Worm (Caenorhabditis elegans): ENCODE results near the gene W10G11.2.

The W10G11.2 gene

DNA sequence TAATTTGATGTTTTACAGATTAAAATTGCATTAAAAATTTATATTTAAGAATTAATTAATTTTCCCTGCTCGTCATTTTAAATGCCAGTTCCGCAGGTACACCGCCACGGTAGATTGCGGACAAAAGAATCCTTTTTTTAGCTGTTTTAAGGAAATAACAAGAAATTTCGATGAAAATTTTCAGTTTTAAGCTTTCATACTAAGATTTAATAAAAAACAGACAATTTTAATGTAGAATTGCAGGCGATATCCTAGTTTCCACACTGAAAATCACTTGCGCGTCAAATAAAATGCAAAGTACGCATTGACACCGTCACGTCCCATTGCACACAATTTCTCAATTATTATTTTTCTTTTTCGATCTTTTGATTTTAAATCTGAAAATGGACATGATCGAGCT lies 8.0 kb downstream of the W10G11.2 start, which contains the start of gene dnc-3 (continued):
- no peak for TF ChIP-seq rpc-1 (optimal IDR thresholded peaks at IDR 0.05)
- TF ChIP-seq rpc-1 (tag; optimal IDR thresholded peaks at IDR 0.05) = no peak
- peak; percentile 61 for TF ChIP-seq lsl-1 (GFP tag; optimal IDR thresholded peaks at IDR 0.05)
- TF ChIP-seq F49E8.2 (tag; optimal IDR thresholded peaks at IDR 0.05; ENCODE audit: insufficient read depth) = no peak
- no peak for TF ChIP-seq ekl-4 (GFP tag; IDR thresholded peaks at IDR 0.05)
- peak; percentile 50; the same call in 1 of the 2 replicates for TF ChIP-seq F33H1.4 (GFP tag; IDR thresholded peaks at IDR 0.05)
- no peak for TF ChIP-seq let-526 (GFP tag; IDR thresholded peaks at IDR 0.05)
- no peak for TF ChIP-seq lin-26 (GFP tag; IDR thresholded peaks at IDR 0.05)
- TF ChIP-seq mel-28 (tag; optimal IDR thresholded peaks at IDR 0.05; ENCODE audit: borderline replicate concordance) = no peak
- TF ChIP-seq cebp-2 (GFP tag; IDR thresholded peaks at IDR 0.05) = no peak
- no peak for TF ChIP-seq hrde-1 (tag; optimal IDR thresholded peaks at IDR 0.05; ENCODE audit: borderline replicate concordance)
- no peak for TF ChIP-seq C17E4.6 (GFP tag; IDR thresholded peaks at IDR 0.05)
- no peak for TF ChIP-seq K12H6.12 (tag; optimal IDR thresholded peaks at IDR 0.05)
- TF ChIP-seq ets-4 (GFP tag; optimal IDR thresholded peaks at IDR 0.05) = no peak
- TF ChIP-seq lsy-27 (tag; optimal IDR thresholded peaks at IDR 0.05; ENCODE audit: borderline replicate concordance, insufficient read depth) = no peak
- no peak for TF ChIP-seq gei-17 (GFP tag; optimal IDR thresholded peaks at IDR 0.05)
- TF ChIP-seq sea-2 (GFP tag; IDR thresholded peaks at IDR 0.05) = no peak
- TF ChIP-seq egl-44 (GFP tag; IDR thresholded peaks at IDR 0.05) = no peak
- peak; percentile 64; the same call in 1 of the 2 replicates for TF ChIP-seq B0336.3 (GFP tag; IDR thresholded peaks at IDR 0.05)
- no peak for TF ChIP-seq die-1 (tag; optimal IDR thresholded peaks at IDR 0.05)
- TF ChIP-seq dpff-1 (tag; optimal IDR thresholded peaks at IDR 0.05) = no peak
- no peak for TF ChIP-seq Y67H2A.10 (GFP tag; conservative IDR thresholded peaks at IDR 0.05)
- no peak for TF ChIP-seq F57A8.1 (GFP tag; optimal IDR thresholded peaks at IDR 0.05)
- TF ChIP-seq snpc-4 (GFP tag; optimal IDR thresholded peaks at IDR 0.05) = no peak
- TF ChIP-seq snpc-4 (tag; optimal IDR thresholded peaks at IDR 0.05) = peak in 1 of 4 experiments; percentile 45
- no peak for TF ChIP-seq unc-130 (GFP tag; optimal IDR thresholded peaks at IDR 0.05)
- TF ChIP-seq pha-4 (tag; optimal IDR thresholded peaks at IDR 0.05) = no peak
- no peak for TF ChIP-seq atf-7 (tag; optimal IDR thresholded peaks at IDR 0.05)
- no peak for TF ChIP-seq nfya-2 (GFP tag; IDR thresholded peaks at IDR 0.05)
- TF ChIP-seq Y79H2A.3 (GFP tag; conservative IDR thresholded peaks at IDR 0.05) = no peak
- no peak for TF ChIP-seq egrh-3 (GFP tag; IDR thresholded peaks at IDR 0.05)
- TF ChIP-seq Y95B8A.8 (GFP tag; IDR thresholded peaks at IDR 0.05) = no peak
- TF ChIP-seq F52B5.7 (tag; optimal IDR thresholded peaks at IDR 0.05) = no peak
- TF ChIP-seq let-607 (tag; optimal IDR thresholded peaks at IDR 0.05) = peak in 1 of 2 experiments; percentile 61
- no peak for TF ChIP-seq hlh-26 (GFP tag; conservative IDR thresholded peaks at IDR 0.05)
- TF ChIP-seq hmg-1.2 (GFP tag; IDR thresholded peaks at IDR 0.05) = peak; percentile 23; the same call in 1 of the 2 replicates
- peak; percentile 42 for TF ChIP-seq lin-54 (GFP tag; optimal IDR thresholded peaks at IDR 0.05)
- TF ChIP-seq ceh-27 (GFP tag; optimal IDR thresholded peaks at IDR 0.05) = no peak
- no peak for TF ChIP-seq him-1 (tag; optimal IDR thresholded peaks at IDR 0.05)
- peak; percentile 73; the same call in 1 of the 2 replicates for TF ChIP-seq madf-6 (GFP tag; IDR thresholded peaks at IDR 0.05)
- TF ChIP-seq ceh-58 (GFP tag; IDR thresholded peaks at IDR 0.05) = no peak
- TF ChIP-seq nhr-120 (GFP tag; IDR thresholded peaks at IDR 0.05) = no peak
- no peak for TF ChIP-seq rcor-1 (GFP tag; IDR thresholded peaks at IDR 0.05)
- TF ChIP-seq B0261.1 (tag; optimal IDR thresholded peaks at IDR 0.05) = peak; percentile 20
- no peak for TF ChIP-seq madf-3 (GFP tag; IDR thresholded peaks at IDR 0.05)
- TF ChIP-seq mes-4 (tag; optimal IDR thresholded peaks at IDR 0.05) = no peak
- TF ChIP-seq tbx-9 (tag; optimal IDR thresholded peaks at IDR 0.05; ENCODE audit: borderline replicate concordance) = no peak
- no peak for TF ChIP-seq attf-6 (GFP tag; IDR thresholded peaks at IDR 0.05)
- no peak for TF ChIP-seq egl-18 (GFP tag; IDR thresholded peaks at IDR 0.05)
- no peak for TF ChIP-seq ccch-3 (GFP tag; optimal IDR thresholded peaks at IDR 0.05)

Data from whole organism, young adult.